Worm (Caenorhabditis elegans) whole organism, early embryonic: ENCODE measurements around the gene pfkb-1.2.

Experiments
- B0310.2 ChIP-seq: sonication (generic microtip); optimal IDR thresholded peaks from 2 replicates; lab custom pipeline; 2016; ENCODE audit warnings: mild to moderate bottlenecking, missing genetic modification characterization, missing compliant biosample characterization
- F13C5.2 ChIP-seq: sonication (generic microtip); optimal IDR thresholded peaks from 2 replicates; lab custom pipeline; 2017; ENCODE audit warnings: mild to moderate bottlenecking, missing genetic modification characterization, inconsistent platforms, missing compliant biosample characterization
- aly-1 ChIP-seq: sonication (generic microtip); optimal IDR thresholded peaks from 2 replicates; lab custom pipeline; 2016; ENCODE audit warnings: missing genetic modification characterization, missing compliant biosample characterization
- ama-1 ChIP-seq: fragments of 150-350 bp; optimal IDR thresholded peaks from 2 replicates; lab custom pipeline; 2014
- ceh-13 ChIP-seq: fragments of 200-800 bp; sonication (Bioruptor generic); optimal IDR thresholded peaks from 2 replicates; lab custom pipeline; 2018; ENCODE audit warnings: mild to moderate bottlenecking, missing genetic modification characterization, missing compliant biosample characterization
- ceh-36 ChIP-seq: sonication (generic microtip); optimal IDR thresholded peaks from 2 replicates; lab custom pipeline; 2016; ENCODE audit warnings: missing genetic modification characterization, inconsistent platforms, missing compliant biosample characterization
- ets-7 ChIP-seq: sonication (generic microtip); optimal IDR thresholded peaks from 2 replicates; lab custom pipeline; 2016; ENCODE audit warnings: missing genotype, missing genetic modification characterization, missing compliant biosample characterization
- flt-1 ChIP-seq: fragments of 200-800 bp; sonication (Bioruptor generic); IDR thresholded peaks from 2 replicates; pipeline ENCODE4 v1.3.6; 2022; ENCODE audit warnings: missing genetic modification characterization, missing compliant biosample characterization
- hmbx-1 ChIP-seq: sonication (generic microtip); optimal IDR thresholded peaks from 2 replicates; lab custom pipeline; 2016; ENCODE audit warnings: mild to moderate bottlenecking, missing genetic modification characterization, missing compliant biosample characterization
- hmg-4 ChIP-seq: fragments of 200-800 bp; sonication (Bioruptor generic); optimal IDR thresholded peaks from 2 replicates; lab custom pipeline; 2018; ENCODE audit warnings: mild to moderate bottlenecking, missing genetic modification characterization, missing compliant biosample characterization
- hnd-1 ChIP-seq: sonication (generic microtip); optimal IDR thresholded peaks from 2 replicates; lab custom pipeline; 2016; ENCODE audit warnings: missing genetic modification characterization, missing compliant biosample characterization
- pes-1 ChIP-seq: fragments of 200-800 bp; sonication (Bioruptor generic); IDR thresholded peaks from 2 replicates; pipeline ENCODE4 v1.3.6; 2022; ENCODE audit warnings: missing genetic modification reagents, missing genetic modification characterization, missing compliant biosample characterization
- scrt-1 ChIP-seq: fragments of 200-800 bp; sonication (Bioruptor generic); IDR thresholded peaks from 2 replicates; pipeline ENCODE4 v1.3.6; 2022; ENCODE audit warnings: missing genetic modification characterization, missing compliant biosample characterization
- sea-1 ChIP-seq: fragments of 200-800 bp; sonication (Bioruptor generic); conservative IDR thresholded peaks from 2 replicates; pipeline ENCODE4 v1.3.6; 2022; ENCODE audit warnings: missing genetic modification characterization, missing compliant biosample characterization
- tbx-11 ChIP-seq: fragments of 200-800 bp; sonication (Bioruptor generic); IDR thresholded peaks from 2 replicates; pipeline ENCODE4 v1.3.6; 2022; ENCODE audit warnings: missing genetic modification characterization, missing compliant biosample characterization
- tbx-37 ChIP-seq: fragments of 200-800 bp; sonication (Bioruptor generic); conservative IDR thresholded peaks from 2 replicates; pipeline ENCODE4 v1.3.6; 2022; ENCODE audit warnings: missing genetic modification reagents, missing genetic modification characterization, missing compliant biosample characterization
- tra-4 ChIP-seq: sonication (generic microtip); optimal IDR thresholded peaks from 2 replicates; lab custom pipeline; 2017; ENCODE audit warnings: missing genetic modification characterization, missing compliant biosample characterization

pfkb-1.2 gene

ce11 chrIV:5924241-5924640 lies 17.5 kb upstream of the pfkb-1.2 start:
- TF ChIP-seq ets-7, result no peak
- no peak for TF ChIP-seq hnd-1 (tag; lab: Kevin White, UChicago)
- no peak for TF ChIP-seq ceh-36 (tag; lab: Kevin White, UChicago)
- no peak for TF ChIP-seq tra-4 (tag; lab: Kevin White, UChicago)
- TF ChIP-seq pes-1 (GFP tag; lab: Robert Waterston, UW), result no peak

ce11 chrIV:5926643-5927042 lies 15.1 kb upstream of the pfkb-1.2 start:
- TF ChIP-seq B0310.2, result no peak
- no peak for TF ChIP-seq pes-1 (GFP tag; lab: Robert Waterston, UW)
- no peak for TF ChIP-seq aly-1
- TF ChIP-seq tbx-37, result no peak
- no peak for TF ChIP-seq scrt-1
- TF ChIP-seq ceh-13 (GFP tag; lab: Kevin White, UChicago), result no peak

ce11 chrIV:5927805-5928204 lies 13.9 kb upstream of the pfkb-1.2 start:
- TF ChIP-seq ceh-13 (GFP tag; lab: Kevin White, UChicago), result no peak
- no peak for TF ChIP-seq tra-4 (tag; lab: Kevin White, UChicago)
- TF ChIP-seq F13C5.2 (tag; lab: Kevin White, UChicago), result no peak
- no peak for TF ChIP-seq sea-1 (GFP tag; lab: Robert Waterston, UW)
- no peak for TF ChIP-seq flt-1
- TF ChIP-seq aly-1, result no peak
- TF ChIP-seq hmbx-1 (tag; lab: Kevin White, UChicago), result no peak
- no peak for TF ChIP-seq ets-7
- TF ChIP-seq tbx-37, result no peak
- no peak for TF ChIP-seq scrt-1
- no peak for TF ChIP-seq hnd-1 (tag; lab: Kevin White, UChicago)
- no peak for TF ChIP-seq ceh-36 (tag; lab: Kevin White, UChicago)
- TF ChIP-seq tbx-11, result no peak
- TF ChIP-seq pes-1 (GFP tag; lab: Robert Waterston, UW), result no peak

- no peak for TF ChIP-seq hmbx-1 (tag; lab: Kevin White, UChicago)
- TF ChIP-seq tbx-37, result no peak
- TF ChIP-seq tra-4 (tag; lab: Kevin White, UChicago), result no peak
- no peak for TF ChIP-seq ceh-36 (tag; lab: Kevin White, UChicago)
- no peak for TF ChIP-seq hmg-4 (GFP tag; lab: Kevin White, UChicago)
- no peak for TF ChIP-seq aly-1
- TF ChIP-seq B0310.2, result no peak
- TF ChIP-seq ceh-13 (GFP tag; lab: Kevin White, UChicago), result no peak
- TF ChIP-seq sea-1 (GFP tag; lab: Robert Waterston, UW), result no peak
- TF ChIP-seq scrt-1, result no peak
- no peak for TF ChIP-seq pes-1 (GFP tag; lab: Robert Waterston, UW)
- no peak for TF ChIP-seq ets-7
Measured at ce11 chrIV:5928957-5929356, 12.8 kb upstream of the pfkb-1.2 start.

ce11 chrIV:5930345-5930744 lies 11.4 kb upstream of the pfkb-1.2 start, which contains the start of gene lin-33:
TSS of gene lin-33 (plus strand) at chrIV:5930645.
- no peak for TF ChIP-seq scrt-1

- TF ChIP-seq hmg-4 (GFP tag; lab: Kevin White, UChicago), result no peak
- no peak for TF ChIP-seq tbx-37
- no peak for TF ChIP-seq ets-7
- no peak for TF ChIP-seq tbx-11
- TF ChIP-seq F13C5.2 (tag; lab: Kevin White, UChicago), result no peak
- TF ChIP-seq scrt-1, result no peak
- no peak for TF ChIP-seq hmbx-1 (tag; lab: Kevin White, UChicago)
- no peak for TF ChIP-seq ama-1 (lab: Kevin White, UChicago)
- TF ChIP-seq tra-4 (tag; lab: Kevin White, UChicago), result no peak
- TF ChIP-seq hnd-1 (tag; lab: Kevin White, UChicago), result no peak
- TF ChIP-seq ceh-13 (GFP tag; lab: Kevin White, UChicago), result no peak
- TF ChIP-seq sea-1 (GFP tag; lab: Robert Waterston, UW), result no peak
- no peak for TF ChIP-seq pes-1 (GFP tag; lab: Robert Waterston, UW)
- no peak for TF ChIP-seq aly-1
- TF ChIP-seq ceh-36 (tag; lab: Kevin White, UChicago), result no peak
Measured at ce11 chrIV:5934046-5934445, 7.7 kb upstream of the pfkb-1.2 start, which contains the start of gene H32C10.1. TSS of gene H32C10.1 (plus strand) at chrIV:5934346.

ce11 chrIV:5937106-5937505 lies 4.6 kb upstream of the pfkb-1.2 start:
- TF ChIP-seq tbx-37, result no peak
- no peak for TF ChIP-seq hmbx-1 (tag; lab: Kevin White, UChicago)
- TF ChIP-seq ceh-36 (tag; lab: Kevin White, UChicago), result no peak
- TF ChIP-seq B0310.2, result no peak
- TF ChIP-seq flt-1, result no peak
- TF ChIP-seq aly-1, result no peak
- TF ChIP-seq ceh-13 (GFP tag; lab: Kevin White, UChicago), result no peak
- no peak for TF ChIP-seq ets-7
- TF ChIP-seq tbx-11, result no peak
- no peak for TF ChIP-seq hmg-4 (GFP tag; lab: Kevin White, UChicago)
- no peak for TF ChIP-seq F13C5.2 (tag; lab: Kevin White, UChicago)
- TF ChIP-seq tra-4 (tag; lab: Kevin White, UChicago), result no peak
- TF ChIP-seq sea-1 (GFP tag; lab: Robert Waterston, UW), result no peak
- TF ChIP-seq ama-1 (lab: Kevin White, UChicago), result no peak
- TF ChIP-seq scrt-1, result no peak
- TF ChIP-seq hnd-1 (tag; lab: Kevin White, UChicago), result no peak
- TF ChIP-seq pes-1 (GFP tag; lab: Robert Waterston, UW), result no peak

- TF ChIP-seq B0310.2 (no peak), hmbx-1 (tag; lab: Kevin White, UChicago) (no peak), flt-1 (no peak), ceh-13 (GFP tag; lab: Kevin White, UChicago) (no peak), hnd-1 (tag; lab: Kevin White, UChicago) (no peak), aly-1 (no peak), F13C5.2 (tag; lab: Kevin White, UChicago) (no peak), tbx-37 (no peak), tbx-11 (no peak), ceh-36 (tag; lab: Kevin White, UChicago) (no peak), hmg-4 (GFP tag; lab: Kevin White, UChicago) (no peak), sea-1 (GFP tag; lab: Robert Waterston, UW) (no peak), ama-1 (lab: Kevin White, UChicago) (no peak), pes-1 (GFP tag; lab: Robert Waterston, UW) (no peak), scrt-1 (no peak), tra-4 (tag; lab: Kevin White, UChicago) (no peak), ets-7 (no peak)
Measured at ce11 chrIV:5939122-5939521, 2.6 kb upstream of the pfkb-1.2 start, which contains the start of gene mcu-1. TSS of gene mcu-1 (minus strand) at chrIV:5939230.
